Fruit fly (Drosophila melanogaster) whole organism, embryonic: ENCODE data around the gene CG17207.

Source experiments
- Aef1 ChIP-seq: fragments of 200-800 bp; sonication (Bioruptor generic); IDR thresholded peaks from 3 replicates; pipeline ENCODE4 v1.3.6; 2022; ENCODE audit warnings: missing biosample characterization, missing genetic modification characterization
- Atf-2 ChIP-seq: fragments of 200-800 bp; sonication (Bioruptor generic); optimal IDR thresholded peaks from 2 replicates; lab custom pipeline; 2016; ENCODE audit warnings: missing biosample characterization, missing genetic modification characterization
- Bgb ChIP-seq: fragments of 200-800 bp; sonication (Bioruptor generic); IDR thresholded peaks from 2 replicates; pipeline ENCODE4 v1.3.6; 2022; ENCODE audit warnings: missing biosample characterization, missing genetic modification characterization; ENCODE audit not compliant: partially characterized antibody
- CG10654 ChIP-seq: fragments of 200-800 bp; sonication (Bioruptor generic); optimal IDR thresholded peaks from 2 replicates; lab custom pipeline; 2016; ENCODE audit warnings: missing biosample characterization, missing genetic modification characterization
- CG11398 ChIP-seq: fragments of 200-800 bp; sonication (Bioruptor generic); optimal IDR thresholded peaks from 2 replicates; lab custom pipeline; 2016; ENCODE audit warnings: missing biosample characterization, missing genetic modification characterization
- CG11504 ChIP-seq: fragments of 200-800 bp; sonication (Bioruptor generic); optimal IDR thresholded peaks from 3 replicates; lab custom pipeline; 2019; ENCODE audit warnings: missing biosample characterization, mild to moderate bottlenecking, missing genetic modification characterization, moderate library complexity
- CG1233 ChIP-seq: fragments of 200-800 bp; sonication (Bioruptor generic); optimal IDR thresholded peaks from 4 replicates; lab custom pipeline; 2018; ENCODE audit warnings: missing biosample characterization, mild to moderate bottlenecking, missing genetic modification characterization
- CG13424 ChIP-seq: fragments of 200-800 bp; sonication (Bioruptor generic); optimal IDR thresholded peaks from 2 replicates; lab custom pipeline; 2019; ENCODE audit warnings: missing biosample characterization, mild to moderate bottlenecking, missing genetic modification characterization, moderate library complexity
- CG17186 ChIP-seq: fragments of 200-800 bp; sonication (Bioruptor generic); optimal IDR thresholded peaks from 3 replicates; lab custom pipeline; 2017; ENCODE audit warnings: missing biosample characterization, missing genetic modification reagents, missing genetic modification characterization
- CG17359 ChIP-seq: fragments of 200-800 bp; sonication (Bioruptor generic); optimal IDR thresholded peaks from 3 replicates; lab custom pipeline; 2018; ENCODE audit warnings: missing biosample characterization, mild to moderate bottlenecking, missing genetic modification characterization, moderate library complexity
- CG18011 ChIP-seq: fragments of 200-800 bp; sonication (Bioruptor generic); optimal IDR thresholded peaks from 2 replicates; lab custom pipeline; 2017; ENCODE audit warnings: missing biosample characterization, missing genetic modification characterization, mild to moderate bottlenecking, moderate library complexity, missing genotype
- CG32767 ChIP-seq: fragments of 200-800 bp; sonication (Bioruptor generic); IDR thresholded peaks from 2 replicates; pipeline ENCODE4 v1.3.6; 2022; ENCODE audit warnings: missing biosample characterization, missing genetic modification characterization
- CG34376 ChIP-seq: fragments of 200-800 bp; sonication (Bioruptor generic); optimal IDR thresholded peaks from 2 replicates; lab custom pipeline; 2018; ENCODE audit warnings: missing biosample characterization, mild to moderate bottlenecking, missing genetic modification characterization
- CG42726 ChIP-seq: fragments of 200-800 bp; sonication (Bioruptor generic); IDR thresholded peaks from 2 replicates; pipeline ENCODE4 v1.3.6; 2022; ENCODE audit warnings: missing biosample characterization, missing genetic modification characterization; ENCODE audit not compliant: partially characterized antibody
- CG4820 ChIP-seq: fragments of 200-800 bp; sonication (Bioruptor generic); optimal IDR thresholded peaks from 3 replicates; lab custom pipeline; 2016; ENCODE audit warnings: missing biosample characterization, missing genetic modification characterization
- CG9437 ChIP-seq: fragments of 200-800 bp; sonication (Bioruptor generic); optimal IDR thresholded peaks from 2 replicates; lab custom pipeline; 2018; ENCODE audit warnings: missing biosample characterization, mild to moderate bottlenecking, missing genetic modification characterization
- CG9876 ChIP-seq: fragments of 200-800 bp; sonication (Bioruptor generic); optimal IDR thresholded peaks from 2 replicates; lab custom pipeline; 2016; ENCODE audit warnings: missing biosample characterization, missing genetic modification characterization
- CkIIα-i1 ChIP-seq: fragments of 200-800 bp; sonication (Bioruptor generic); IDR thresholded peaks from 2 replicates; pipeline ENCODE4 v1.3.6; 2022; ENCODE audit warnings: missing biosample characterization, missing genetic modification characterization
- Elba2 ChIP-seq: fragments of 200-800 bp; sonication (Bioruptor generic); optimal IDR thresholded peaks from 3 replicates; lab custom pipeline; 2016; ENCODE audit warnings: missing biosample characterization, missing genetic modification characterization
- H2.0 ChIP-seq: fragments of 200-800 bp; sonication (Bioruptor generic); IDR thresholded peaks from 2 replicates; pipeline ENCODE4 v1.3.6; 2022; ENCODE audit warnings: missing biosample characterization, missing genetic modification characterization
- HLH54F ChIP-seq: fragments of 200-800 bp; sonication (Bioruptor generic); optimal IDR thresholded peaks from 3 replicates; lab custom pipeline; 2016; ENCODE audit warnings: missing biosample characterization, missing genetic modification characterization
- HmgD ChIP-seq: fragments of 200-800 bp; sonication (Bioruptor generic); optimal IDR thresholded peaks from 3 replicates; lab custom pipeline; 2016; ENCODE audit warnings: missing biosample characterization, missing genetic modification characterization
- HmgZ ChIP-seq: fragments of 200-800 bp; sonication (Bioruptor generic); optimal IDR thresholded peaks from 2 replicates; lab custom pipeline; 2018; ENCODE audit warnings: missing biosample characterization, mild to moderate bottlenecking, missing genetic modification characterization
- Hr3 ChIP-seq: fragments of 200-800 bp; sonication (Bioruptor generic); optimal IDR thresholded peaks from 3 replicates; lab custom pipeline; 2016; ENCODE audit warnings: missing biosample characterization, missing genetic modification characterization
- Med ChIP-seq: fragments of 200-800 bp; sonication (Bioruptor generic); peaks from one replicate; lab custom pipeline; 2016; ENCODE audit warnings: missing biosample characterization, missing genetic modification characterization, mild to moderate bottlenecking, inconsistent platforms, moderate library complexity
- Mes4 ChIP-seq: fragments of 200-800 bp; sonication (Bioruptor generic); optimal IDR thresholded peaks from 2 replicates; lab custom pipeline; 2016; ENCODE audit warnings: missing biosample characterization, missing genetic modification characterization
- Nf-YB ChIP-seq: fragments of 200-800 bp; sonication (Bioruptor generic); optimal IDR thresholded peaks from 3 replicates; lab custom pipeline; 2019; ENCODE audit warnings: missing biosample characterization, mild to moderate bottlenecking, missing genetic modification characterization, moderate library complexity
- Pdp1 ChIP-seq, 2 experiments: fragments of 200-800 bp; sonication (Bioruptor generic); optimal IDR thresholded peaks; 3 replicates each; lab custom pipeline; 2016; ENCODE audit warnings: missing biosample characterization in 2 of 2, missing genetic modification characterization in 2 of 2, mild to moderate bottlenecking in 1 of 2, moderate library complexity in 1 of 2
- Scr ChIP-seq: fragments of 200-800 bp; sonication (Bioruptor generic); IDR thresholded peaks from 2 replicates; pipeline ENCODE4 v1.3.6; 2022; ENCODE audit warnings: missing biosample characterization, missing genetic modification characterization; ENCODE audit not compliant: partially characterized antibody
- YL-1 ChIP-seq: fragments of 200-800 bp; sonication (Bioruptor generic); optimal IDR thresholded peaks from 3 replicates; lab custom pipeline; 2017; ENCODE audit warnings: missing biosample characterization, mild to moderate bottlenecking, missing genetic modification characterization
- abd-A ChIP-seq: fragments of 200-800 bp; sonication (Bioruptor generic); optimal IDR thresholded peaks from 3 replicates; lab custom pipeline; 2019; ENCODE audit warnings: missing biosample characterization, mild to moderate bottlenecking, missing genetic modification characterization, moderate library complexity
- chinmo ChIP-seq: fragments of 200-800 bp; sonication (Bioruptor generic); IDR thresholded peaks from 4 replicates; pipeline ENCODE4 v1.3.6; 2022; ENCODE audit warnings: missing biosample characterization, missing genetic modification characterization; ENCODE audit not compliant: partially characterized antibody
- disco-r ChIP-seq: fragments of 200-800 bp; sonication (Bioruptor generic); optimal IDR thresholded peaks from 2 replicates; lab custom pipeline; 2016; ENCODE audit warnings: missing biosample characterization, missing genetic modification characterization
- dm ChIP-seq: fragments of 200-800 bp; sonication (Bioruptor generic); optimal IDR thresholded peaks from 3 replicates; lab custom pipeline; 2016; ENCODE audit warnings: missing biosample characterization, missing genetic modification characterization
- dysf ChIP-seq: fragments of 200-800 bp; sonication (Bioruptor generic); IDR thresholded peaks from 3 replicates; pipeline ENCODE4 v1.3.6; 2022; ENCODE audit warnings: missing biosample characterization, missing genetic modification characterization
- klu ChIP-seq: fragments of 200-800 bp; sonication (Bioruptor generic); IDR thresholded peaks from 2 replicates; pipeline ENCODE4 v1.3.6; 2022; ENCODE audit warnings: missing biosample characterization, missing genetic modification characterization
- lab ChIP-seq: fragments of 200-800 bp; sonication (Bioruptor generic); optimal IDR thresholded peaks from 3 replicates; lab custom pipeline; 2017; ENCODE audit warnings: missing biosample characterization, missing genetic modification characterization, mild to moderate bottlenecking, moderate library complexity, missing genetic modification reagents
- lilli ChIP-seq: fragments of 200-800 bp; sonication (Bioruptor generic); optimal IDR thresholded peaks from 3 replicates; lab custom pipeline; 2016; ENCODE audit warnings: missing biosample characterization, missing genetic modification characterization
- nerfin-1 ChIP-seq: fragments of 200-800 bp; sonication (Bioruptor generic); optimal IDR thresholded peaks from 3 replicates; lab custom pipeline; 2019; ENCODE audit warnings: missing biosample characterization, mild to moderate bottlenecking, missing genetic modification characterization, moderate library complexity
- otp ChIP-seq: fragments of 200-800 bp; sonication (Bioruptor generic); IDR thresholded peaks from 3 replicates; pipeline ENCODE4, ENCODE4 v1.3.6; 2022; ENCODE audit warnings: missing biosample characterization, missing genetic modification characterization
- pb ChIP-seq: fragments of 200-800 bp; sonication (Bioruptor generic); optimal IDR thresholded peaks from 3 replicates; lab custom pipeline; 2016; ENCODE audit warnings: missing biosample characterization, missing genetic modification characterization
- pnt ChIP-seq: fragments of 200-800 bp; sonication (Bioruptor generic); optimal IDR thresholded peaks from 3 replicates; lab custom pipeline; 2016; ENCODE audit warnings: missing biosample characterization, missing genetic modification characterization
- run ChIP-seq: fragments of 200-800 bp; sonication (Bioruptor generic); optimal IDR thresholded peaks from 3 replicates; lab custom pipeline; 2018; ENCODE audit warnings: missing biosample characterization, mild to moderate bottlenecking, missing genetic modification characterization
- sob ChIP-seq: fragments of 200-800 bp; sonication (Bioruptor generic); IDR thresholded peaks from 2 replicates; pipeline ENCODE4 v1.3.6; 2022; ENCODE audit warnings: missing biosample characterization, missing genetic modification characterization
- tup ChIP-seq: fragments of 200-800 bp; sonication (Bioruptor generic); optimal IDR thresholded peaks from 2 replicates; lab custom pipeline; 2016; ENCODE audit warnings: missing biosample characterization, mild to moderate bottlenecking, missing genetic modification characterization, moderate library complexity
- unpg ChIP-seq: fragments of 200-800 bp; sonication (Bioruptor generic); optimal IDR thresholded peaks from 3 replicates; lab custom pipeline; 2018; ENCODE audit warnings: missing biosample characterization, mild to moderate bottlenecking, missing genetic modification characterization, moderate library complexity
- zf30C ChIP-seq: fragments of 200-800 bp; sonication (Bioruptor generic); optimal IDR thresholded peaks from 3 replicates; lab custom pipeline; 2018; ENCODE audit warnings: missing biosample characterization, mild to moderate bottlenecking, missing genetic modification characterization

The CG17207 gene

dm6 chr3R:12450713-12451259 is 11.8 kb upstream of the CG17207 start (continued):
- peak; percentile 83; the same call in 2 of the 4 replicates for TF ChIP-seq chinmo (GFP tag; lab: Robert Waterston, UW)
- TF ChIP-seq CG11398 (GFP tag; lab: Kevin White, UChicago): no peak
- TF ChIP-seq lilli (GFP tag; lab: Kevin White, UChicago): no peak
- TF ChIP-seq CG1233 (GFP tag; lab: Kevin White, UChicago): no peak
- no peak for TF ChIP-seq CkIIα-i1 (GFP tag; lab: Robert Waterston, UW)
- no peak for TF ChIP-seq Mes4 (GFP tag; lab: Kevin White, UChicago)
- no peak for TF ChIP-seq YL-1
- peak; percentile 40 for TF ChIP-seq abd-A (tag; lab: Kevin White, UChicago)
- peak in 1 of 2 experiments; percentile 28 for TF ChIP-seq Pdp1 (GFP tag; optimal IDR thresholded peaks at IDR 0.05; lab: Kevin White, UChicago)
- TF ChIP-seq, all 482 proteins: peak for 5

- no peak for TF ChIP-seq dm (GFP tag; lab: Kevin White, UChicago)
- TF ChIP-seq CG10654: no peak
- TF ChIP-seq Aef1 (GFP tag; lab: Robert Waterston, UW): no peak
- TF ChIP-seq pb (GFP tag; lab: Kevin White, UChicago): no peak
- TF ChIP-seq CG32767: peak; percentile 46; the same call in 1 of the 2 replicates
- TF ChIP-seq CG9437 (GFP tag; lab: Kevin White, UChicago): no peak
- TF ChIP-seq H2.0 (GFP tag; lab: Robert Waterston, UW): no peak
- no peak for TF ChIP-seq Hr3 (GFP tag; lab: Kevin White, UChicago)
- no peak for TF ChIP-seq run (tag; lab: Kevin White, UChicago)
- no peak for TF ChIP-seq disco-r
- TF ChIP-seq CG17359: no peak
- TF ChIP-seq klu (GFP tag; lab: Robert Waterston, UW): no peak
- no peak for TF ChIP-seq CG9876 (GFP tag; lab: Kevin White, UChicago)
- TF ChIP-seq CG42726 (GFP tag; lab: Robert Waterston, UW): no peak
- no peak for TF ChIP-seq dysf (GFP tag; lab: Robert Waterston, UW)
- TF ChIP-seq CG11398 (GFP tag; lab: Kevin White, UChicago): no peak
- no peak for TF ChIP-seq unpg
- no peak for TF ChIP-seq CG34376 (GFP tag; lab: Kevin White, UChicago)
- TF ChIP-seq Bgb (GFP tag; lab: Robert Waterston, UW): no peak
- TF ChIP-seq abd-A (tag; lab: Kevin White, UChicago): no peak
- TF ChIP-seq HmgD: no peak
- no peak for TF ChIP-seq tup
- no peak for TF ChIP-seq Mes4 (GFP tag; lab: Kevin White, UChicago)
- no peak for TF ChIP-seq lab (GFP tag; lab: Kevin White, UChicago)
- TF ChIP-seq Med: peak; percentile 75
- TF ChIP-seq CG13424 (tag; lab: Kevin White, UChicago): no peak
- 0 out of 2 replicates have a peak, but pooled peaks have one; percentile 21 for TF ChIP-seq sob (GFP tag; lab: Robert Waterston, UW)
- no peak for TF ChIP-seq CG18011
- TF ChIP-seq CG11504 (tag; lab: Kevin White, UChicago): no peak
- no peak for TF ChIP-seq HLH54F (GFP tag; lab: Kevin White, UChicago)
- TF ChIP-seq otp (GFP tag; lab: Robert Waterston, UW): 0 out of 3 replicates have a peak, but pooled peaks have one; percentile 3
- peak; percentile 78 for TF ChIP-seq nerfin-1 (tag; lab: Kevin White, UChicago)
- TF ChIP-seq Elba2 (GFP tag; lab: Kevin White, UChicago): no peak
- no peak for TF ChIP-seq Nf-YB (GFP tag; lab: Kevin White, UChicago)
- TF ChIP-seq CG4820 (GFP tag; lab: Kevin White, UChicago): no peak
- TF ChIP-seq Scr: no peak
- peak; percentile 72 for TF ChIP-seq zf30C (GFP tag; lab: Kevin White, UChicago)
- no peak for TF ChIP-seq CG17186 (GFP tag; lab: Kevin White, UChicago)
- no peak for TF ChIP-seq pnt (GFP tag; lab: Kevin White, UChicago)
- no peak for TF ChIP-seq Atf-2 (GFP tag; lab: Kevin White, UChicago)
- no peak for TF ChIP-seq HmgZ (tag; lab: Kevin White, UChicago)
Measured at dm6 chr3R:12449617-12450242, 10.8 kb upstream of the CG17207 start.
